Fruit fly (Drosophila melanogaster): Measurements from ENCODE around the gene Pli.
A peak's percentile ranks its signal among the peaks of the same experiment; 100 is the strongest.

Gene Pli

DNA sequence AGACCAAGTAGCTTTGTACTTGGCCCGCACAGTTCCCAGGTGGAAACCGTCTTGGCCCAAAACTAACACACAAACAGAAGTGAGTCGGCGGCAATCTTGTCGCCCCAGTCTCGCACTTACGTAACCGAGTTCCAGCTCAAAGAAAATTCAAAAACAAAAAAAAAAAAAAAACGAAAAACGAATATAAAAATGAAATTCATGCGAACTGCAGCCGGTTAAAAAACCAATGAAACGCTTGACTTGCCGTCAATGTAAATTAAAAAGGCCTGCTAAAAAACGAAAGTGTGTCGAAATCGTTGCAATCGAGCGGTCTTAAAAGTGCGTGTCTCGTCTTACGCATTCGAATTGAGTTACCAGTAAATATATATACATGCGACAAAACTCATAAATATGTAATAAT lies 66.2 kb downstream of the Pli start:
- TF ChIP-seq ash1 (GFP tag; optimal IDR thresholded peaks at IDR 0.05) (no peak), Dek (tag; optimal IDR thresholded peaks at IDR 0.05) (no peak), Hey (tag; optimal IDR thresholded peaks at IDR 0.05) (no peak), CrebB (tag; optimal IDR thresholded peaks at IDR 0.05) (no peak), p53 (GFP tag; optimal IDR thresholded peaks at IDR 0.05) (no peak), CG3407 (GFP tag; optimal IDR thresholded peaks at IDR 0.05) (no peak), CG11456 (GFP tag; IDR thresholded peaks at IDR 0.05) (no peak), Blimp-1 (GFP tag; optimal IDR thresholded peaks at IDR 0.05) (peak; percentile 27), caup (GFP tag; optimal IDR thresholded peaks at IDR 0.05; ENCODE audit: severe bottlenecking) (no peak), Pdp1 (GFP tag; optimal IDR thresholded peaks at IDR 0.05) (peak in 1 of 2 experiments; percentile 80), Doc3 (GFP tag; IDR thresholded peaks at IDR 0.05; ENCODE audit: partially characterized antibody) (no peak), Bgb (GFP tag; IDR thresholded peaks at IDR 0.05; ENCODE audit: partially characterized antibody) (no peak), CG11247 (GFP tag; IDR thresholded peaks at IDR 0.05) (no peak), ro (GFP tag; IDR thresholded peaks at IDR 0.05) (no peak), zf30C (GFP tag; optimal IDR thresholded peaks at IDR 0.05) (no peak), NC2α (GFP tag; optimal IDR thresholded peaks at IDR 0.05) (no peak), CG6765 (GFP tag; optimal IDR thresholded peaks at IDR 0.05) (no peak), CG14965 (GFP tag; optimal IDR thresholded peaks at IDR 0.05; ENCODE audit: borderline replicate concordance) (no peak), CG15269 (tag; optimal IDR thresholded peaks at IDR 0.05) (no peak), CG10366 (GFP tag; IDR thresholded peaks at IDR 0.05) (no peak), CG9932 (GFP tag; IDR thresholded peaks at IDR 0.05) (0 out of 2 replicates have a peak, but pooled peaks have one; percentile 9)

- TF ChIP-seq CG12942 (GFP tag; optimal IDR thresholded peaks at IDR 0.05): no peak
- TF ChIP-seq vvl (GFP tag; IDR thresholded peaks at IDR 0.05): peak; percentile 66
- peak; percentile 2 for TF ChIP-seq sens (GFP tag)
- TF ChIP-seq abd-A (tag; optimal IDR thresholded peaks at IDR 0.05): peak; percentile 50
- TF ChIP-seq usp (GFP tag; optimal IDR thresholded peaks at IDR 0.05): no peak
- TF ChIP-seq Awh (GFP tag; IDR thresholded peaks at IDR 0.05): 0 out of 2 replicates have a peak, but pooled peaks have one; percentile 36
- TF ChIP-seq sd (tag; optimal IDR thresholded peaks at IDR 0.05): peak; percentile 48
Observed at dm6 chr3R:23822969-23823368, 66.9 kb downstream of the Pli start.

dm6 chr3R:23820290-23820689 lies 69.6 kb downstream of the Pli start:
- TF ChIP-seq CG5180 (GFP tag; optimal IDR thresholded peaks at IDR 0.05): no peak
- no peak for TF ChIP-seq corto (GFP tag; optimal IDR thresholded peaks at IDR 0.05)
- TF ChIP-seq CG17912 (GFP tag; optimal IDR thresholded peaks at IDR 0.05): no peak
- TF ChIP-seq org-1 (GFP tag; optimal IDR thresholded peaks at IDR 0.05): no peak
- no peak for TF ChIP-seq Optix (GFP tag; IDR thresholded peaks at IDR 0.05)
- no peak for TF ChIP-seq CG43689 (GFP tag; IDR thresholded peaks at IDR 0.05)
- no peak for TF ChIP-seq CG4820 (GFP tag; optimal IDR thresholded peaks at IDR 0.05)
- no peak for TF ChIP-seq Taf1 (GFP tag; IDR thresholded peaks at IDR 0.05)
- no peak for TF ChIP-seq CG30431 (GFP tag; optimal IDR thresholded peaks at IDR 0.05)
- TF ChIP-seq al (GFP tag; IDR thresholded peaks at IDR 0.05): peak; percentile 42; the same call in 1 of the 2 replicates
- peak; percentile 59 for TF ChIP-seq vfl (GFP tag; optimal IDR thresholded peaks at IDR 0.05)
- no peak for TF ChIP-seq CG7987 (GFP tag; optimal IDR thresholded peaks at IDR 0.05)
- peak; percentile 97 for TF ChIP-seq nerfin-1 (tag; optimal IDR thresholded peaks at IDR 0.05)
- no peak for TF ChIP-seq yki (optimal IDR thresholded peaks at IDR 0.05)
- peak; percentile 18 for TF ChIP-seq ind (GFP tag; optimal IDR thresholded peaks at IDR 0.05)
- 0 out of 2 replicates have a peak, but pooled peaks have one; percentile 28 for TF ChIP-seq CG14441 (GFP tag; IDR thresholded peaks at IDR 0.05)
- peak; percentile 28 for TF ChIP-seq CG8290 (GFP tag; optimal IDR thresholded peaks at IDR 0.05)
- peak in 1 of 2 experiments; percentile 55 for TF ChIP-seq CG8290 (tag; optimal IDR thresholded peaks at IDR 0.05)
- TF ChIP-seq BEAF-32 (GFP tag; optimal IDR thresholded peaks at IDR 0.05): peak; percentile 36
- TF ChIP-seq ken (GFP tag; IDR thresholded peaks at IDR 0.05): no peak
- TF ChIP-seq CG10366 (GFP tag; IDR thresholded peaks at IDR 0.05): no peak
- no peak for TF ChIP-seq CG17829 (tag; optimal IDR thresholded peaks at IDR 0.05)
- no peak for TF ChIP-seq CG9727 (GFP tag; optimal IDR thresholded peaks at IDR 0.05)
- no peak for TF ChIP-seq Asciz (GFP tag; optimal IDR thresholded peaks at IDR 0.05)

Data from whole organism, embryonic.